Fruit fly (Drosophila melanogaster) whole organism, adult: ENCODE data around the gene CG31862.

Experiments
- CG12768 ChIP-seq: fragments of 200-800 bp; sonication (Bioruptor generic); optimal IDR thresholded peaks from 2 replicates; lab custom pipeline; 2017; ENCODE audit warnings: missing biosample characterization, missing genetic modification characterization, mild to moderate bottlenecking, moderate library complexity, missing genetic modification reagents
- CG1620 ChIP-seq: fragments of 200-800 bp; sonication (Bioruptor generic); optimal IDR thresholded peaks from 2 replicates; lab custom pipeline; 2016; ENCODE audit warnings: missing biosample characterization, missing genetic modification characterization
- CG5204 ChIP-seq: fragments of 200-800 bp; sonication (Bioruptor generic); optimal IDR thresholded peaks from 2 replicates; lab custom pipeline; 2016; ENCODE audit warnings: missing biosample characterization, missing genetic modification characterization
- CG7045 ChIP-seq: fragments of 200-800 bp; sonication (Bioruptor generic); optimal IDR thresholded peaks from 2 replicates; lab custom pipeline; 2017; ENCODE audit warnings: missing biosample characterization, mild to moderate bottlenecking, missing genetic modification characterization
- bab1 ChIP-seq: fragments of 200-800 bp; sonication (Bioruptor generic); optimal IDR thresholded peaks from 3 replicates; lab custom pipeline; 2019; ENCODE audit warnings: missing biosample characterization, mild to moderate bottlenecking, missing genetic modification characterization, moderate library complexity
- cic ChIP-seq: fragments of 200-800 bp; sonication (Bioruptor generic); optimal IDR thresholded peaks from 2 replicates; lab custom pipeline; 2017; ENCODE audit warnings: missing biosample characterization, mild to moderate bottlenecking, missing genetic modification characterization, moderate library complexity
- kay ChIP-seq: fragments of 200-800 bp; sonication (Bioruptor generic); peaks from one replicate; lab custom pipeline; 2016; ENCODE audit warnings: missing biosample characterization, missing genetic modification characterization, borderline replicate concordance
- ovo ChIP-seq: fragments of 200-800 bp; sonication (Bioruptor generic); optimal IDR thresholded peaks from 2 replicates; lab custom pipeline; 2016; ENCODE audit warnings: missing biosample characterization, missing genetic modification characterization
- pad ChIP-seq: fragments of 200-800 bp; sonication (Bioruptor generic); optimal IDR thresholded peaks from 3 replicates; lab custom pipeline; 2017; ENCODE audit warnings: missing biosample characterization, missing genetic modification characterization, mild to moderate bottlenecking, moderate library complexity, missing genetic modification reagents

DNA sequence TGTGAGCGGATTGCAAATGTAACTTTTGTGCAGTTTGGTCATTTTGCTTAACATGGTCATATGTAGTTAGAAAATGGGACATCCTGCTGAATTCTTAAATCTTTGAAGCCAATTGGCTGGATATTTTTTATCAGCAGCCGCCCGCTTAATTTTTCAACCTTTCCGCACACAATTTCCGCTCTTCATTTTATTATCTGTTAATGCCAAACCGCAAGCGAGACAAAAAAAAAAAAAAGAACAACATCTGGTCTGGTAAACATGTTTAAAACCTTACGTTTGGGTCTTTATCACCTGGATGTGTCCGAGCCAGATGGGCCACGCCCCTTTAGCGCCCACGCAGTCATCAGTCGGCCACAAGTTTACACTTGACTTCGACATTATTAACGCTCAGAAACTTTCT, 48.4 kb upstream of the CG31862 start:
- TF ChIP-seq kay: no peak
- no peak for TF ChIP-seq ovo (GFP tag; lab: Kevin White, UChicago)
- no peak for TF ChIP-seq CG7045 (GFP tag; lab: Kevin White, UChicago)
- no peak for TF ChIP-seq CG12768 (GFP tag; lab: Kevin White, UChicago)
- no peak for TF ChIP-seq bab1 (GFP tag; lab: Kevin White, UChicago)
- no peak for TF ChIP-seq pad (GFP tag; lab: Kevin White, UChicago)
- no peak for TF ChIP-seq cic (GFP tag; lab: Kevin White, UChicago)
- no peak for TF ChIP-seq CG1620 (GFP tag; lab: Kevin White, UChicago)
- no peak for TF ChIP-seq CG5204
